Fruit fly (Drosophila melanogaster): ENCODE results near the gene CG14803.

DNA sequence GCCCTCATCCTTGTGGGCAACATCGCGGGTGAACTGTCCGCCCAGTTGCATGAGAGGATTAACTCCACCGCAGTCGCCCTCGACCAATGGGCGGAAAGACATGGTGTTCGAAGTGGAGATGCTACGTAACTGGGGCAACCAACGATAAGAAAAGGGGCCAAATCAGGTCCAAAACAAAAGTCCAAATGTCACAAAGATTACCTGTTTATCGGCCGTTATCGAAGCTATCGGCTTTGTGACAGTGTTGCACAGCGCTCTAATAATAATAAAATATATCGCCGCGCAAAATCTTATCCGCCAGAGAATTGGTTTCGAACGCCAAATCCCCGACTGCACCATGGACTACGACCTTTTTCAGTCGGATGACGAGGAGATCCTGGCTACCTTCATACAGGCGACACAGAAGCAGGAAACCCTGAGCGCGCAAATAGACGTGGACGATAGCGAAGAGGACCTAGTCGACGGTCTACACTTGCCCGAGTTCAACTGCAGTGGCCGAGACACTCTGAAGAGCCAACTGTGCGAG is at the start of gene CG14803, which contains the start of gene Pex5:
- TF ChIP-seq CG8478 (optimal IDR thresholded peaks at IDR 0.05): no peak
- TF ChIP-seq CTCF (optimal IDR thresholded peaks at IDR 0.05): no peak
